Worm (Caenorhabditis elegans): ENCODE data around the gene C35D10.10.

ce11 chrIII:4837429-4837828, 24.2 kb downstream of the C35D10.10 start, which contains the start of the genes acbp-7 and F26A1.19:
- no peak for TF ChIP-seq unc-62 (GFP tag; optimal IDR thresholded peaks at IDR 0.05 in 1 of 2)
- TF ChIP-seq unc-62 (tag; optimal IDR thresholded peaks at IDR 0.05), result no peak
- no peak for TF ChIP-seq ztf-11 (tag; optimal IDR thresholded peaks at IDR 0.05)
- no peak for TF ChIP-seq nhr-237 (tag; optimal IDR thresholded peaks at IDR 0.05)
- TF ChIP-seq hif-1 (tag; optimal IDR thresholded peaks at IDR 0.05), result no peak
- TF ChIP-seq nhr-28 (tag; optimal IDR thresholded peaks at IDR 0.05), result no peak
- no peak for TF ChIP-seq snpc-4 (tag; optimal IDR thresholded peaks at IDR 0.05)
- no peak for TF ChIP-seq nhr-11 (tag; optimal IDR thresholded peaks at IDR 0.05)
- no peak for TF ChIP-seq lin-13 (GFP tag; optimal IDR thresholded peaks at IDR 0.05)
- no peak for TF ChIP-seq lin-15B (tag; optimal IDR thresholded peaks at IDR 0.05)
- no peak for TF ChIP-seq unc-130 (GFP tag; optimal IDR thresholded peaks at IDR 0.05)
- no peak for TF ChIP-seq zip-11 (GFP tag; IDR thresholded peaks at IDR 0.05)
- TF ChIP-seq ceh-20 (GFP tag; IDR thresholded peaks at IDR 0.05), result no peak
- no peak for TF ChIP-seq mes-2 (tag; optimal IDR thresholded peaks at IDR 0.05; ENCODE audit: poor library complexity, severe bottlenecking)

Measured in whole organism, L4 larva.